Worm (Caenorhabditis elegans) whole organism, L3 larva: ENCODE measurements around the gene Y47D3A.34.
A peak's percentile ranks its signal among the peaks of the same experiment; 100 is the strongest.

Experiments used
- R02D3.7 ChIP-seq: fragments of 150-350 bp; optimal IDR thresholded peaks from 2 replicates; lab custom pipeline; 2014; ENCODE audit warnings: missing biosample characterization, missing genetic modification characterization
- ZK546.5 ChIP-seq: sonication (generic microtip); optimal IDR thresholded peaks from 2 replicates; lab custom pipeline; 2017; ENCODE audit warnings: missing biosample characterization, missing genetic modification characterization
- aly-2 ChIP-seq: fragments of 150-350 bp; optimal IDR thresholded peaks from 2 replicates; lab custom pipeline; 2014; ENCODE audit warnings: missing biosample characterization, missing genetic modification characterization
- ama-1 ChIP-seq: fragments of 150-350 bp; optimal IDR thresholded peaks from 2 replicates; lab custom pipeline; 2018
- ceh-16 ChIP-seq: sonication (generic microtip); optimal IDR thresholded peaks from 2 replicates; lab custom pipeline; 2017; ENCODE audit warnings: missing biosample characterization, missing genetic modification characterization
- ceh-28 ChIP-seq: fragments of 150-350 bp; optimal IDR thresholded peaks from 2 replicates; lab custom pipeline; 2014; ENCODE audit warnings: missing biosample characterization, missing genetic modification reagents, missing genetic modification characterization
- ceh-82 ChIP-seq: fragments of 150-350 bp; optimal IDR thresholded peaks from 2 replicates; lab custom pipeline; 2014; ENCODE audit warnings: missing biosample characterization, missing genetic modification characterization
- ceh-9 ChIP-seq: sonication (generic microtip); optimal IDR thresholded peaks from 2 replicates; lab custom pipeline; 2018; ENCODE audit warnings: missing biosample characterization, missing genetic modification characterization
- daf-12 ChIP-seq: fragments of 150-350 bp; optimal IDR thresholded peaks from 2 replicates; lab custom pipeline; 2014; ENCODE audit warnings: missing biosample characterization, missing genetic modification reagents, missing genetic modification characterization
- egl-27 ChIP-seq: sonication (generic microtip); optimal IDR thresholded peaks from 4 replicates; lab custom pipeline; 2017; ENCODE audit warnings: missing biosample characterization, missing genetic modification reagents, missing genetic modification characterization
- egl-5 ChIP-seq: fragments of 150-350 bp; optimal IDR thresholded peaks from 2 replicates; lab custom pipeline; 2017; ENCODE audit warnings: missing biosample characterization, missing genetic modification reagents, missing genetic modification characterization, inconsistent platforms
- elt-1 ChIP-seq: fragments of 150-350 bp; optimal IDR thresholded peaks from 2 replicates; lab custom pipeline; 2014; ENCODE audit warnings: missing biosample characterization, missing genetic modification characterization
- elt-2 ChIP-seq: sonication (generic microtip); optimal IDR thresholded peaks from 2 replicates; lab custom pipeline; 2016; ENCODE audit warnings: missing genetic modification reagents, mild to moderate bottlenecking, missing genetic modification characterization, missing compliant biosample characterization
- elt-3 ChIP-seq, 3 experiments: fragments of 150-350 bp in 1 of 3; sonication (generic microtip) in 2 of 3; optimal IDR thresholded peaks; 2 replicates in 2 of 3; 4 replicates in 1 of 3; lab custom pipeline; 2014 to 2017; ENCODE audit warnings: missing biosample characterization in 3 of 3, missing genetic modification characterization in 3 of 3
- fkh-10 ChIP-seq: sonication (generic microtip); optimal IDR thresholded peaks from 2 replicates; lab custom pipeline; 2017; ENCODE audit warnings: missing biosample characterization, missing genetic modification reagents, missing genetic modification characterization
- fkh-2 ChIP-seq: fragments of 150-350 bp; optimal IDR thresholded peaks from 2 replicates; lab custom pipeline; 2014; ENCODE audit warnings: missing biosample characterization, missing genetic modification reagents, missing genetic modification characterization
- fos-1 ChIP-seq: fragments of 150-350 bp; optimal IDR thresholded peaks from 2 replicates; lab custom pipeline; 2014; ENCODE audit warnings: missing biosample characterization, missing genetic modification characterization
- hmg-11 ChIP-seq: sonication (generic microtip); optimal IDR thresholded peaks from 2 replicates; lab custom pipeline; 2016; ENCODE audit warnings: missing genetic modification characterization, missing compliant biosample characterization
- jun-1 ChIP-seq: fragments of 150-350 bp; optimal IDR thresholded peaks from 2 replicates; lab custom pipeline; 2014; ENCODE audit warnings: missing biosample characterization, missing genetic modification reagents, missing genetic modification characterization
- lin-15B ChIP-seq: fragments of 150-350 bp; optimal IDR thresholded peaks from 2 replicates; lab custom pipeline; 2014; ENCODE audit warnings: missing biosample characterization, missing genetic modification characterization
- lin-39 ChIP-seq: fragments of 150-350 bp; optimal IDR thresholded peaks from 2 replicates; lab custom pipeline; 2018; ENCODE audit warnings: missing biosample characterization, missing genetic modification reagents, missing genetic modification characterization
- lsy-12 ChIP-seq: sonication (generic microtip); optimal IDR thresholded peaks from 2 replicates; lab custom pipeline; 2016; ENCODE audit warnings: mild to moderate bottlenecking, missing genetic modification characterization, missing compliant biosample characterization
- mdl-1 ChIP-seq: fragments of 150-350 bp; optimal IDR thresholded peaks from 2 replicates; lab custom pipeline; 2014; ENCODE audit warnings: missing biosample characterization, missing genetic modification characterization
- mml-1 ChIP-seq: fragments of 150-350 bp; sonication (generic microtip); optimal IDR thresholded peaks from 3 replicates; lab custom pipeline; 2014; ENCODE audit warnings: missing biosample characterization, missing genetic modification characterization
- nfya-1 ChIP-seq: sonication (generic microtip); optimal IDR thresholded peaks from 2 replicates; lab custom pipeline; 2017; ENCODE audit warnings: missing genetic modification characterization, mild to moderate bottlenecking, missing compliant biosample characterization, antibody characterized with exemption, moderate library complexity; ENCODE audit not compliant: insufficient read depth
- nhr-11 ChIP-seq: fragments of 150-350 bp; optimal IDR thresholded peaks from 2 replicates; lab custom pipeline; 2014; ENCODE audit warnings: missing biosample characterization, missing genetic modification characterization
- nhr-12 ChIP-seq: fragments of 150-350 bp; optimal IDR thresholded peaks from 2 replicates; lab custom pipeline; 2014; ENCODE audit warnings: missing biosample characterization, missing genetic modification characterization
- nhr-23 ChIP-seq: fragments of 150-350 bp; optimal IDR thresholded peaks from 2 replicates; lab custom pipeline; 2014; ENCODE audit warnings: missing biosample characterization, missing genetic modification reagents, missing genetic modification characterization
- nhr-237 ChIP-seq: fragments of 150-350 bp; optimal IDR thresholded peaks from 2 replicates; lab custom pipeline; 2014; ENCODE audit warnings: missing biosample characterization, missing genetic modification characterization
- nhr-25 ChIP-seq: sonication (generic microtip); optimal IDR thresholded peaks from 2 replicates; lab custom pipeline; 2017; ENCODE audit warnings: missing biosample characterization, missing genetic modification characterization
- nhr-28 ChIP-seq: fragments of 150-350 bp; optimal IDR thresholded peaks from 2 replicates; lab custom pipeline; 2014; ENCODE audit warnings: missing biosample characterization, missing genetic modification characterization
- nhr-43 ChIP-seq: sonication (generic microtip); optimal IDR thresholded peaks from 2 replicates; lab custom pipeline; 2016; ENCODE audit warnings: mild to moderate bottlenecking, missing genetic modification characterization, missing compliant biosample characterization; ENCODE audit not compliant: poor library complexity, severe bottlenecking
- nhr-67 ChIP-seq: fragments of 150-350 bp; optimal IDR thresholded peaks from 2 replicates; lab custom pipeline; 2014; ENCODE audit warnings: missing biosample characterization, missing genetic modification characterization
- nhr-76 ChIP-seq: fragments of 150-350 bp; sonication (generic microtip); optimal IDR thresholded peaks from 5 replicates; lab custom pipeline; 2014; ENCODE audit warnings: missing biosample characterization, missing genetic modification characterization
- nhr-77 ChIP-seq: fragments of 150-350 bp; optimal IDR thresholded peaks from 2 replicates; lab custom pipeline; 2014; ENCODE audit warnings: missing biosample characterization, missing genetic modification characterization
- pha-4 ChIP-seq: fragments of 150-350 bp; optimal IDR thresholded peaks from 2 replicates; lab custom pipeline; 2014; ENCODE audit warnings: missing biosample characterization, missing genetic modification reagents, missing genetic modification characterization
- pqm-1 ChIP-seq: fragments of 150-350 bp; optimal IDR thresholded peaks from 2 replicates; lab custom pipeline; 2017; ENCODE audit warnings: missing biosample characterization, missing genetic modification characterization, inconsistent platforms
- sea-2 ChIP-seq: fragments of 150-350 bp; sonication (generic microtip); optimal IDR thresholded peaks from 4 replicates; lab custom pipeline; 2014; ENCODE audit warnings: missing biosample characterization, missing genetic modification reagents, missing genetic modification characterization
- skn-1 ChIP-seq: fragments of 150-350 bp; optimal IDR thresholded peaks from 2 replicates; lab custom pipeline; 2014; ENCODE audit warnings: missing biosample characterization, missing genetic modification characterization
- tbx-2 ChIP-seq: sonication (generic microtip); optimal IDR thresholded peaks from 2 replicates; lab custom pipeline; 2016; ENCODE audit warnings: mild to moderate bottlenecking, missing genetic modification characterization, missing compliant biosample characterization
- unc-39 ChIP-seq: sonication (generic microtip); optimal IDR thresholded peaks from 4 replicates; lab custom pipeline; 2017; ENCODE audit warnings: missing biosample characterization, missing genetic modification characterization
- unc-62 ChIP-seq: fragments of 150-350 bp; sonication (generic microtip); optimal IDR thresholded peaks from 4 replicates; lab custom pipeline; 2014; ENCODE audit warnings: missing biosample characterization, missing genetic modification reagents, missing genetic modification characterization
- zag-1 ChIP-seq: fragments of 150-350 bp; optimal IDR thresholded peaks from 2 replicates; lab custom pipeline; 2014; ENCODE audit warnings: missing biosample characterization, missing genetic modification characterization
- ztf-11 ChIP-seq: fragments of 150-350 bp; optimal IDR thresholded peaks from 2 replicates; lab custom pipeline; 2014; ENCODE audit warnings: missing biosample characterization, missing genetic modification characterization
- ztf-4 ChIP-seq: fragments of 150-350 bp; optimal IDR thresholded peaks from 2 replicates; lab custom pipeline; 2014; ENCODE audit warnings: missing biosample characterization, missing genetic modification characterization

Y47D3A.34 gene

DNA sequence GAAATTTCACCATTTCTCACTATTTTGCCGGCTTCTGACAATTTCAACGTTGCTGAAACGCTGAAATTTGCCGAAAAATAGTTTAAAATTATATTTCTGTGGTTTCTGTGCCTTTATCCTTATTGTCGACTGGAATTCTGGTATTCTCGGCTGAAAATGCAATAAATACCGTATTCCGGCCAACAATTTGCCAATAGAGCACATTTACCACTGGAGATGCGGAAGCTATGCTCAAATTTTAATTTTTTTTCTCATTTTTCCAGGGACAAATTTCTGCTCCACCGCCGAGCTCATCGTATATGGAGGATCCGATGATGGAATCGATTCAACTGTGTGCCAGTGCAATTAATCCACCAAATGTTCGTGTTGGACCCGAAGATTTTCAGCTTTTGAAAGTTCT, 11.9 kb upstream of the Y47D3A.34 start:
- TF ChIP-seq ceh-82 (tag; lab: Kevin White, UChicago) (no peak), jun-1 (tag; lab: Kevin White, UChicago) (no peak), pqm-1 (tag; lab: Kevin White, UChicago) (no peak), unc-39 (tag; lab: Kevin White, UChicago) (no peak), nhr-11 (tag; lab: Kevin White, UChicago) (no peak), nhr-28 (no peak), mml-1 (tag; lab: Kevin White, UChicago) (no peak), daf-12 (tag; lab: Kevin White, UChicago) (no peak), elt-1 (no peak), nhr-237 (tag; lab: Kevin White, UChicago) (no peak), egl-27 (tag; lab: Kevin White, UChicago) (no peak), R02D3.7 (tag; lab: Kevin White, UChicago) (no peak), ceh-9 (tag; lab: Kevin White, UChicago) (no peak)
- TF ChIP-seq, all 47 proteins: peak for 0

DNA sequence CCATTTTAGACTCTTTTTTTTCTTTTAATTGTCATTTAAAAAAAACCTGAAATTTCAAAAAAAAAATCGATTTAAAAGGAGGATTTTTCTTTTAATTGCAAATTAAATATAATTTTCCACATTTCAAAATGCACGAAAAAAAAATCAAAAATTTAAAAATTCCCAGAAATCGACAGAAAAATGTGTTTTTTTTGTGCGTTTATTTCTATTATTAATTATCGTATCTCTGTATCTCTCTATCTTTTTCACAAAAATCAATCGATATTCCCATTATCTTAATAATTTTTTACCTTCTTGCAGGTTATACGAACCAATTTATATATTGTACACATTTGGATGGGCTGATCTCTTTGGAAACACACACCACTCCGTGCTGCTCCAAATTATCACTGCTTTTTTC, 10.2 kb upstream of the Y47D3A.34 start, which contains the start of gene rsks-1:
TSS of gene rsks-1 (plus strand) at position 301 of the 400 bp plus-strand sequence.
- TF ChIP-seq nhr-237 (tag; lab: Kevin White, UChicago) = no peak
- TF ChIP-seq daf-12 (tag; lab: Kevin White, UChicago) = no peak
- TF ChIP-seq hmg-11 = no peak
- no peak for TF ChIP-seq aly-2 (tag; lab: Kevin White, UChicago)
- no peak for TF ChIP-seq sea-2
- no peak for TF ChIP-seq egl-5 (tag; lab: Kevin White, UChicago)
- no peak for TF ChIP-seq nfya-1 (tag; lab: Kevin White, UChicago)

ce11 chrIII:11244338-11244737, 9.7 kb upstream of the Y47D3A.34 start:
- TF ChIP-seq elt-2 (tag; lab: Kevin White, UChicago) (peak; percentile 53), pqm-1 (tag; lab: Kevin White, UChicago) (peak; percentile 10), egl-5 (tag; lab: Kevin White, UChicago) (no peak), aly-2 (tag; lab: Kevin White, UChicago) (no peak), pha-4 (tag; lab: Kevin White, UChicago) (peak; percentile 28)

DNA sequence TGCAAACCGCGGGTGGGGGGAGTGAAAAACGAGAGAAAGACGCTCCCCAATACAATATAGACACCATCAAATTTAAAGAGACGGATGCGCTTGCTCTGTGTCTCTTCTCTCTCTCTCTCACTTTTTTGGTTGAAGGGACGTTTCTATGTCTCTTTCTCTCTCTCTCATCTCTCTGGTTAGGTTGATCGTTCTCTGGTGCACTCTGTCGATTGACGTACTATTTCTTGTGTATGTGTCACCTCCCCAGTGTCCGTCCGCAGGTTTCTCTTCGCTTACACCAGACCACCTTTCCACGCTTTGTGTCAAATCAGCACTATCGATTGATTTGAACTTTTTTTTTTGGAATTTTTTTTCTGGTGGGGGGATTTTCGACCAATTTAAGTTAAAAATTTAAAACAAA, 8.8 kb upstream of the Y47D3A.34 start:
- TF ChIP-seq ceh-16 (tag; lab: Kevin White, UChicago) (no peak), lin-15B (tag; lab: Kevin White, UChicago) (peak; percentile 37), pha-4 (tag; lab: Kevin White, UChicago) (peak; percentile 81), ama-1 (lab: Kevin White, UChicago) (no peak), mml-1 (tag; lab: Kevin White, UChicago) (no peak), ceh-9 (tag; lab: Kevin White, UChicago) (no peak), ztf-4 (tag; lab: Kevin White, UChicago) (peak; percentile 44), ZK546.5 (tag; lab: Kevin White, UChicago) (no peak), ceh-82 (tag; lab: Kevin White, UChicago) (no peak), fos-1 (tag; lab: Kevin White, UChicago) (peak; percentile 21), unc-39 (tag; lab: Kevin White, UChicago) (no peak), mdl-1 (no peak), elt-3 (tag; optimal IDR thresholded peaks at IDR 0.05; lab: Kevin White, UChicago) (no peak), fkh-10 (no peak), nhr-237 (tag; lab: Kevin White, UChicago) (no peak), elt-2 (tag; lab: Kevin White, UChicago) (peak; percentile 72), ztf-11 (no peak), fkh-2 (tag; lab: Kevin White, UChicago) (no peak), elt-1 (no peak), nhr-43 (tag; lab: Kevin White, UChicago) (peak; percentile 39), nhr-25 (peak; percentile 84), nhr-67 (tag; lab: Kevin White, UChicago) (no peak), tbx-2 (tag; lab: Kevin White, UChicago) (no peak), daf-12 (tag; lab: Kevin White, UChicago) (no peak), sea-2 (no peak), pqm-1 (tag; lab: Kevin White, UChicago) (peak; percentile 77), unc-62 (GFP tag; lab: Kevin White, UChicago) (peak; percentile 24), lin-39 (peak; percentile 14), nhr-23 (tag; lab: Kevin White, UChicago) (peak; percentile 64), nhr-12 (no peak), nhr-77 (tag; lab: Kevin White, UChicago) (no peak), nfya-1 (tag; lab: Kevin White, UChicago) (peak; percentile 88), nhr-76 (tag; lab: Kevin White, UChicago) (no peak), skn-1 (peak; percentile 4), zag-1 (no peak), R02D3.7 (tag; lab: Kevin White, UChicago) (peak; percentile 9), egl-27 (tag; lab: Kevin White, UChicago) (peak; percentile 37), aly-2 (tag; lab: Kevin White, UChicago) (no peak), lsy-12 (tag; lab: Kevin White, UChicago) (no peak), ceh-28 (tag; lab: Kevin White, UChicago) (peak; percentile 85)
